Worm (Caenorhabditis elegans) whole organism, late embryonic: ENCODE measurements around the gene nspc-3.

ENCODE experiments used
- fax-1 ChIP-seq: sonication (generic microtip); optimal IDR thresholded peaks from 2 replicates; lab custom pipeline; 2016; ENCODE audit warnings: missing genotype, missing genetic modification characterization, missing compliant biosample characterization
- nhr-11 ChIP-seq: fragments of 150-350 bp; optimal IDR thresholded peaks from 2 replicates; lab custom pipeline; 2014; ENCODE audit warnings: missing biosample characterization, missing genetic modification characterization
- pha-4 ChIP-seq: fragments of 150-350 bp; optimal IDR thresholded peaks from 2 replicates; lab custom pipeline; 2018; ENCODE audit warnings: missing biosample characterization, missing genetic modification reagents, missing genetic modification characterization
- tbx-2 ChIP-seq: sonication (generic microtip); optimal IDR thresholded peaks from 2 replicates; lab custom pipeline; 2016; ENCODE audit warnings: missing genetic modification characterization, missing compliant biosample characterization

- TF ChIP-seq nhr-11 (tag; lab: Kevin White, UChicago) (no peak), pha-4 (no peak), fax-1 (tag; lab: Kevin White, UChicago) (no peak), tbx-2 (tag; lab: Kevin White, UChicago) (no peak)
These were observed 12.1 kb downstream of the nspc-3 start, which contains the start of gene D2021.4 for ce11 chrX:8549026-8549425.
